Fruit fly (Drosophila melanogaster): ENCODE data around the gene CG12375.
A peak's percentile ranks its signal among the peaks of the same experiment; 100 is the strongest.

Gene CG12375

dm6 chr2L:8091908-8092307, 34.8 kb downstream of the CG12375 start:
- TF ChIP-seq CG8159 (tag; optimal IDR thresholded peaks at IDR 0.05) = no peak
- TF ChIP-seq CG14655 (GFP tag; optimal IDR thresholded peaks at IDR 0.05) = no peak
- TF ChIP-seq EcR (GFP tag; optimal IDR thresholded peaks at IDR 0.05) = no peak
- no peak for TF ChIP-seq rn (GFP tag; IDR thresholded peaks at IDR 0.05)
- no peak for TF ChIP-seq CG8301 (tag; optimal IDR thresholded peaks at IDR 0.05)
- no peak for TF ChIP-seq CG13204 (GFP tag; optimal IDR thresholded peaks at IDR 0.05)
- no peak for TF ChIP-seq CG9948 (tag; optimal IDR thresholded peaks at IDR 0.05)
- no peak for TF ChIP-seq CG34367 (tag; optimal IDR thresholded peaks at IDR 0.05)
- TF ChIP-seq CG32121 (GFP tag; IDR thresholded peaks at IDR 0.05) = no peak
- TF ChIP-seq Ets98B (GFP tag; IDR thresholded peaks at IDR 0.05) = no peak
- no peak for TF ChIP-seq CG4496 (GFP tag; IDR thresholded peaks at IDR 0.05)
- no peak for TF ChIP-seq CG15710 (tag; optimal IDR thresholded peaks at IDR 0.05)
- TF ChIP-seq gl (tag; optimal IDR thresholded peaks at IDR 0.05) = no peak
- TF ChIP-seq CG10348 (GFP tag; IDR thresholded peaks at IDR 0.05) = no peak
- TF ChIP-seq Pif1B (GFP tag; optimal IDR thresholded peaks at IDR 0.05) = no peak
- TF ChIP-seq D1 (tag; optimal IDR thresholded peaks at IDR 0.05) = no peak

dm6 chr2L:8091429-8091828, 35.3 kb downstream of the CG12375 start:
- TF ChIP-seq EcR (GFP tag; optimal IDR thresholded peaks at IDR 0.05) (no peak), CG32121 (GFP tag; IDR thresholded peaks at IDR 0.05) (no peak), CG8301 (tag; optimal IDR thresholded peaks at IDR 0.05) (no peak), CG4496 (GFP tag; IDR thresholded peaks at IDR 0.05) (no peak), CG10348 (GFP tag; IDR thresholded peaks at IDR 0.05) (no peak), Snoo (tag; optimal IDR thresholded peaks at IDR 0.05) (no peak), CG17806 (tag; optimal IDR thresholded peaks at IDR 0.05) (no peak)

dm6 chr2L:8088025-8088789, 38.5 kb downstream of the CG12375 start:
- TF ChIP-seq CG8159 (tag; optimal IDR thresholded peaks at IDR 0.05) (no peak), CG8301 (tag; optimal IDR thresholded peaks at IDR 0.05) (peak; percentile 23), CG32121 (GFP tag; IDR thresholded peaks at IDR 0.05) (no peak), Pif1B (GFP tag; optimal IDR thresholded peaks at IDR 0.05) (no peak), Snoo (tag; optimal IDR thresholded peaks at IDR 0.05) (no peak), CG15710 (tag; optimal IDR thresholded peaks at IDR 0.05) (no peak), gl (tag; optimal IDR thresholded peaks at IDR 0.05) (no peak), EcR (GFP tag; optimal IDR thresholded peaks at IDR 0.05) (no peak), CG12605 (GFP tag; IDR thresholded peaks at IDR 0.05) (no peak), CG14655 (GFP tag; optimal IDR thresholded peaks at IDR 0.05) (peak; percentile 19), Ets98B (GFP tag; IDR thresholded peaks at IDR 0.05) (peak; percentile 20; the same call in 1 of the 2 replicates), Pif1A (GFP tag; optimal IDR thresholded peaks at IDR 0.05) (peak; percentile 36), CG4496 (GFP tag; IDR thresholded peaks at IDR 0.05) (peak; percentile 27; the same call in 1 of the 3 replicates), CG34367 (tag; optimal IDR thresholded peaks at IDR 0.05) (no peak), CG10348 (GFP tag; IDR thresholded peaks at IDR 0.05) (no peak), CG13204 (GFP tag; optimal IDR thresholded peaks at IDR 0.05) (no peak), D1 (tag; optimal IDR thresholded peaks at IDR 0.05) (no peak), CG9948 (tag; optimal IDR thresholded peaks at IDR 0.05) (no peak), CG17806 (tag; optimal IDR thresholded peaks at IDR 0.05) (no peak), fd96Ca (GFP tag; IDR thresholded peaks at IDR 0.05) (no peak), rn (GFP tag; IDR thresholded peaks at IDR 0.05) (no peak)

DNA sequence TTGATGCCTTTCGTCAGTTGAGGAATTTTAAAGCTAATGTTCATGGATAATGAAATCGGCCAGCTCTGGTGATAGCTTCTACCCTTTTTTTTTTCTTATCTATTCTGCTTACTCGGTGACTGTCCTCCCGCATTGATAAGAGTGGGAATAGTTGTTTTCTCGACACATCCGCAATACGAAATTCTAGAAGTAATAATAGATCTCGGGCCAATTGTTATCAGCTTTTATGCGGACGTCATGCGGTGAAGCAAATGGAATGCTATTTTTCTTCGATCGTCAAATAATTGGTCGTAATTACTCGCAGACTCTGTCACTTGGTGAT, 39.3 kb downstream of the CG12375 start:
- no peak for TF ChIP-seq CG17806 (tag; optimal IDR thresholded peaks at IDR 0.05)
- peak; percentile 5 for TF ChIP-seq EcR (GFP tag; optimal IDR thresholded peaks at IDR 0.05)

DNA sequence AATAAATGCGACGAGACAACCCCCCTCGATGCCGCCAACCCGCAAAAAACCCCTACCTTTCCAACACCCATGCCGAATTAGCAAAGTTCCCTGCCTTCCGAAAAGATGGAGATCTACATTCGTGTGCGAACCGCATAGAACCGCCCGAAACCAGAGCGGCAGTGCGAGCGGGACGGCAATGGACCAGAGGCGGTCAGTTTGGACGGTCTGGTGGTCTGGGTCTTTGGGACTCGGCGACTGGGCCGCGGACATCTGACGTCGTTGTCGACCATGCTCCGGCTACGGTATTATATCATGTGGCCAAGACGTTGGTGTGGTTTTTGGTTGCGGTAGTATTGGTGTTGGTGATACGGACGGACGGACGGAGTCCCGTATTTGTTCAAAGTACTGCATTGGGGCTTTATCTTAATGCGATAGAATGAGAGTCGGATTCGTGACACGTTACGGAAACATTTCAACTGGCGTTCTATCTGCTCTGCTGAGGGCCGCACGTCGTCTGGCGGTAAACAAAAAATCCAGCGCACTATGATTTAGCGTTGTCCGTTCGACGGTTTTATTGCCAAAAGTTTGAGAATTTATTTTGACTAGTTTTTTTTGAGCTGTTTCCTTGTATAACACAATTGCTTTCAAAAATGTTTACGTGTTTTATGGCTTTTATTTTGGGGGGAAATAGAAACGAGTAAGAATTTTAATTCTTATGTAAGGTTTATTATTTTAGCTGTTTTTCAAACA, 39.8 kb downstream of the CG12375 start:
- TF ChIP-seq CG32121 (GFP tag; IDR thresholded peaks at IDR 0.05) = 0 out of 2 replicates have a peak, but pooled peaks have one; percentile 26
- peak; percentile 18 for TF ChIP-seq CG14655 (GFP tag; optimal IDR thresholded peaks at IDR 0.05)
- TF ChIP-seq Ets98B (GFP tag; IDR thresholded peaks at IDR 0.05) = no peak
- TF ChIP-seq Snoo (tag; optimal IDR thresholded peaks at IDR 0.05) = no peak

dm6 chr2L:8085466-8086164, 41.1 kb downstream of the CG12375 start:
- no peak for TF ChIP-seq Snoo (tag; optimal IDR thresholded peaks at IDR 0.05)
- no peak for TF ChIP-seq CG13204 (GFP tag; optimal IDR thresholded peaks at IDR 0.05)
- no peak for TF ChIP-seq Ets98B (GFP tag; IDR thresholded peaks at IDR 0.05)
- TF ChIP-seq EcR (GFP tag; optimal IDR thresholded peaks at IDR 0.05) = no peak
- no peak for TF ChIP-seq CG10348 (GFP tag; IDR thresholded peaks at IDR 0.05)
- 0 out of 3 replicates have a peak, but pooled peaks have one; percentile 44 for TF ChIP-seq CG4496 (GFP tag; IDR thresholded peaks at IDR 0.05)
